Worm (Caenorhabditis elegans): ENCODE measurements around the gene best-3.

The best-3 gene

ce11 chrII:6349-6748 lies 6.4 kb upstream of the best-3 start, which contains the start of gene osta-1:
TSS of gene osta-1 (plus strand) at chrII:6657.
- no peak for TF ChIP-seq unc-120 (tag; optimal IDR thresholded peaks at IDR 0.05; ENCODE audit: poor library complexity, severe bottlenecking)
- TF ChIP-seq lin-13 (tag; optimal IDR thresholded peaks at IDR 0.05), result no peak
- TF ChIP-seq unc-39 (tag; optimal IDR thresholded peaks at IDR 0.05), result no peak
- no peak for TF ChIP-seq flh-1 (GFP tag; optimal IDR thresholded peaks at IDR 0.05)
- TF ChIP-seq M03D4.4 (tag; optimal IDR thresholded peaks at IDR 0.05), result no peak
- no peak for TF ChIP-seq ceh-39 (tag; optimal IDR thresholded peaks at IDR 0.05)
- TF ChIP-seq nhr-28 (tag; optimal IDR thresholded peaks at IDR 0.05), result no peak
- TF ChIP-seq mls-2 (tag; optimal IDR thresholded peaks at IDR 0.05), result no peak
- TF ChIP-seq mep-1 (tag; optimal IDR thresholded peaks at IDR 0.05), result no peak
- TF ChIP-seq snpc-4 (tag; optimal IDR thresholded peaks at IDR 0.05), result no peak
- no peak for TF ChIP-seq ces-1 (GFP tag; optimal IDR thresholded peaks at IDR 0.05)
- no peak for TF ChIP-seq ceh-83 (GFP tag; optimal IDR thresholded peaks at IDR 0.05)
- no peak for TF ChIP-seq nhr-76 (tag; optimal IDR thresholded peaks at IDR 0.05)
- no peak for TF ChIP-seq lin-32 (GFP tag; optimal IDR thresholded peaks at IDR 0.05)

ce11 chrII:8212-8611 lies 4.6 kb upstream of the best-3 start:
- TF ChIP-seq pha-4 (tag; optimal IDR thresholded peaks at IDR 0.05), result no peak
- no peak for TF ChIP-seq bed-3 (GFP tag; optimal IDR thresholded peaks at IDR 0.05)
- no peak for TF ChIP-seq ztf-11 (tag; optimal IDR thresholded peaks at IDR 0.05)
- no peak for TF ChIP-seq drap-1 (GFP tag; optimal IDR thresholded peaks at IDR 0.05)
- no peak for TF ChIP-seq tbx-8 (GFP tag; optimal IDR thresholded peaks at IDR 0.05)
- TF ChIP-seq snpc-4 (tag; optimal IDR thresholded peaks at IDR 0.05), result no peak
- TF ChIP-seq hlh-1 (tag; optimal IDR thresholded peaks at IDR 0.05), result no peak
- no peak for TF ChIP-seq ceh-43 (GFP tag; optimal IDR thresholded peaks at IDR 0.05)
- no peak for TF ChIP-seq lin-32 (GFP tag; optimal IDR thresholded peaks at IDR 0.05)
- TF ChIP-seq nhr-237 (tag; optimal IDR thresholded peaks at IDR 0.05), result no peak
- no peak for TF ChIP-seq unc-120 (tag; optimal IDR thresholded peaks at IDR 0.05; ENCODE audit: poor library complexity, severe bottlenecking)

- TF ChIP-seq mls-2 (tag; optimal IDR thresholded peaks at IDR 0.05) (no peak), tbx-8 (GFP tag; optimal IDR thresholded peaks at IDR 0.05) (no peak), sem-2 (GFP tag; optimal IDR thresholded peaks at IDR 0.05) (no peak), blmp-1 (tag; optimal IDR thresholded peaks at IDR 0.05) (no peak)
These were observed 1.0 kb upstream of the best-3 start, which contains the start of gene best-4 for ce11 chrII:11783-12182. TSS of gene best-4 (minus strand) at chrII:11883.

ce11 chrII:18787-19186 lies 6.0 kb downstream of the best-3 start:
- TF ChIP-seq flh-1 (GFP tag; optimal IDR thresholded peaks at IDR 0.05) (no peak), mep-1 (tag; optimal IDR thresholded peaks at IDR 0.05) (peak; percentile 60), tbx-8 (GFP tag; optimal IDR thresholded peaks at IDR 0.05) (no peak), elt-3 (tag; optimal IDR thresholded peaks at IDR 0.05) (no peak), unc-62 (GFP tag; optimal IDR thresholded peaks at IDR 0.05) (no peak), mab-5 (tag; optimal IDR thresholded peaks at IDR 0.05) (no peak), mls-2 (tag; optimal IDR thresholded peaks at IDR 0.05) (peak; percentile 44), sem-2 (GFP tag; optimal IDR thresholded peaks at IDR 0.05) (no peak), unc-120 (tag; optimal IDR thresholded peaks at IDR 0.05; ENCODE audit: poor library complexity, severe bottlenecking) (peak; percentile 69), ces-1 (GFP tag; optimal IDR thresholded peaks at IDR 0.05) (no peak), zip-8 (tag; optimal IDR thresholded peaks at IDR 0.05) (no peak), nhr-76 (tag; optimal IDR thresholded peaks at IDR 0.05) (no peak), nhr-12 (tag; optimal IDR thresholded peaks at IDR 0.05) (no peak), sptf-1 (tag; optimal IDR thresholded peaks at IDR 0.05) (peak; percentile 66), ceh-39 (tag; optimal IDR thresholded peaks at IDR 0.05) (no peak), snpc-4 (tag; optimal IDR thresholded peaks at IDR 0.05) (no peak), blmp-1 (tag; optimal IDR thresholded peaks at IDR 0.05) (no peak), lin-13 (tag; optimal IDR thresholded peaks at IDR 0.05) (no peak), nhr-237 (tag; optimal IDR thresholded peaks at IDR 0.05) (peak; percentile 10), nhr-2 (tag; optimal IDR thresholded peaks at IDR 0.05) (no peak), unc-39 (tag; optimal IDR thresholded peaks at IDR 0.05) (no peak), hlh-1 (tag; optimal IDR thresholded peaks at IDR 0.05) (no peak), ham-2 (GFP tag; optimal IDR thresholded peaks at IDR 0.05) (no peak), bed-3 (GFP tag; optimal IDR thresholded peaks at IDR 0.05) (no peak), nhr-28 (tag; optimal IDR thresholded peaks at IDR 0.05) (no peak), pha-4 (tag; optimal IDR thresholded peaks at IDR 0.05) (peak; percentile 45), elt-1 (tag; optimal IDR thresholded peaks at IDR 0.05; ENCODE audit: borderline replicate concordance, insufficient read depth) (no peak), lin-32 (GFP tag; optimal IDR thresholded peaks at IDR 0.05) (no peak), ztf-11 (tag; optimal IDR thresholded peaks at IDR 0.05) (peak; percentile 52), cnd-1 (tag; optimal IDR thresholded peaks at IDR 0.05) (no peak), ceh-83 (GFP tag; optimal IDR thresholded peaks at IDR 0.05) (no peak), lsy-2 (tag; optimal IDR thresholded peaks at IDR 0.05) (no peak), ceh-43 (GFP tag; optimal IDR thresholded peaks at IDR 0.05) (no peak), drap-1 (GFP tag; optimal IDR thresholded peaks at IDR 0.05) (peak; percentile 63), M03D4.4 (tag; optimal IDR thresholded peaks at IDR 0.05) (peak; percentile 59)
